Fruit fly (Drosophila melanogaster) Kc167 (cell line): Measurements from ENCODE around the gene CanA1.

ENCODE experiments used
- Myc ChIP-seq: fragments of >200 bp; optimal IDR thresholded peaks from 2 replicates; lab custom pipeline; 2017; ENCODE audit warnings: missing external identifiers
- h ChIP-seq: fragments of >200 bp; optimal IDR thresholded peaks from 3 replicates; lab custom pipeline; 2018; ENCODE audit warnings: missing external identifiers
- ttk ChIP-seq: sonication (Bioruptor generic); optimal IDR thresholded peaks from 2 replicates; lab custom pipeline; 2017; ENCODE audit warnings: missing external identifiers

- no peak for TF ChIP-seq h (lab: Kevin White, UChicago)
- TF ChIP-seq Myc (lab: Kevin White, UChicago), result no peak
- no peak for TF ChIP-seq ttk
These were observed 22.5 kb upstream of the CanA1 start, which contains the start of gene 5-HT7 for dm6 chr3R:31016715-31017114.
